Fruit fly (Drosophila melanogaster) whole organism, embryonic: ENCODE measurements around the gene CG9107.
A peak's percentile ranks its signal among the peaks of the same experiment; 100 is the strongest.

ENCODE experiments used
- Asciz ChIP-seq: fragments of 200-800 bp; sonication (Bioruptor generic); optimal IDR thresholded peaks from 2 replicates; lab custom pipeline; 2017; ENCODE audit warnings: missing biosample characterization, mild to moderate bottlenecking, missing genetic modification characterization, missing genetic modification reagents
- BtbVII ChIP-seq: fragments of 200-800 bp; sonication (Bioruptor generic); optimal IDR thresholded peaks from 3 replicates; lab custom pipeline; 2017; ENCODE audit warnings: missing biosample characterization, mild to moderate bottlenecking, missing genetic modification characterization
- CG11085 ChIP-seq: fragments of 200-800 bp; sonication (Bioruptor generic); IDR thresholded peaks from 2 replicates; pipeline ENCODE4 v1.3.6; 2022; ENCODE audit warnings: missing biosample characterization, missing genetic modification characterization
- CG11696 ChIP-seq: fragments of 200-800 bp; sonication (Bioruptor generic); IDR thresholded peaks from 2 replicates; pipeline ENCODE4 v1.3.6; 2022; ENCODE audit warnings: missing biosample characterization, missing genetic modification characterization
- CG12744 ChIP-seq: fragments of 200-800 bp; sonication (Bioruptor generic); optimal IDR thresholded peaks from 2 replicates; lab custom pipeline; 2016; ENCODE audit warnings: missing biosample characterization, missing genetic modification characterization
- CG1529 ChIP-seq: fragments of 200-800 bp; sonication (Bioruptor generic); optimal IDR thresholded peaks from 3 replicates; lab custom pipeline; 2018; ENCODE audit warnings: missing biosample characterization, missing genetic modification characterization
- CG15601 ChIP-seq: fragments of 200-800 bp; sonication (Bioruptor generic); optimal IDR thresholded peaks from 3 replicates; lab custom pipeline; 2019; ENCODE audit warnings: missing biosample characterization, mild to moderate bottlenecking, missing genetic modification characterization, moderate library complexity
- CG16813 ChIP-seq: fragments of 200-800 bp; sonication (Bioruptor generic); IDR thresholded peaks from 3 replicates; pipeline ENCODE4 v1.3.6; 2022; ENCODE audit warnings: missing biosample characterization, missing genetic modification characterization; ENCODE audit not compliant: partially characterized antibody
- CG17359 ChIP-seq: fragments of 200-800 bp; sonication (Bioruptor generic); optimal IDR thresholded peaks from 3 replicates; lab custom pipeline; 2018; ENCODE audit warnings: missing biosample characterization, mild to moderate bottlenecking, missing genetic modification characterization, moderate library complexity
- CG17612 ChIP-seq: fragments of 200-800 bp; sonication (Bioruptor generic); IDR thresholded peaks from 2 replicates; pipeline ENCODE4 v1.3.6; 2022; ENCODE audit warnings: missing biosample characterization, missing genetic modification characterization
- CG33213 ChIP-seq: fragments of 200-800 bp; sonication (Bioruptor generic); optimal IDR thresholded peaks from 3 replicates; lab custom pipeline; 2016; ENCODE audit warnings: missing biosample characterization, missing genetic modification characterization
- CG4328 ChIP-seq: fragments of 200-800 bp; sonication (Bioruptor generic); optimal IDR thresholded peaks from 3 replicates; lab custom pipeline; 2017; ENCODE audit warnings: missing biosample characterization, missing genetic modification reagents, missing genetic modification characterization
- CG4424 ChIP-seq: fragments of 200-800 bp; sonication (Bioruptor generic); optimal IDR thresholded peaks from 3 replicates; lab custom pipeline; 2016; ENCODE audit warnings: missing biosample characterization, missing genetic modification characterization
- CG6791 ChIP-seq: fragments of 200-800 bp; sonication (Bioruptor generic); IDR thresholded peaks from 3 replicates; pipeline ENCODE4 v1.3.6; 2022; ENCODE audit warnings: missing biosample characterization, missing genetic modification characterization; ENCODE audit not compliant: partially characterized antibody
- CG7786 ChIP-seq: fragments of 200-800 bp; sonication (Bioruptor generic); optimal IDR thresholded peaks from 2 replicates; lab custom pipeline; 2016; ENCODE audit warnings: missing biosample characterization, missing genetic modification characterization
- CG8089 ChIP-seq: fragments of 200-800 bp; sonication (Bioruptor generic); optimal IDR thresholded peaks from 3 replicates; lab custom pipeline; 2016; ENCODE audit warnings: missing biosample characterization, missing genetic modification characterization
- CG8388 ChIP-seq: fragments of 200-800 bp; sonication (Bioruptor generic); optimal IDR thresholded peaks from 2 replicates; lab custom pipeline; 2019; ENCODE audit warnings: missing biosample characterization, mild to moderate bottlenecking, missing genetic modification characterization, moderate library complexity
- CHES-1-like ChIP-seq: fragments of 200-800 bp; sonication (Bioruptor generic); optimal IDR thresholded peaks from 2 replicates; lab custom pipeline; 2016; ENCODE audit warnings: missing biosample characterization, missing genetic modification characterization
- Camta ChIP-seq: fragments of 200-800 bp; sonication (Bioruptor generic); optimal IDR thresholded peaks from 2 replicates; lab custom pipeline; 2016; ENCODE audit warnings: missing biosample characterization, missing genetic modification characterization
- Dip3 ChIP-seq: fragments of 200-800 bp; sonication (Bioruptor generic); optimal IDR thresholded peaks from 3 replicates; lab custom pipeline; 2016; ENCODE audit warnings: missing biosample characterization, missing genetic modification characterization
- Doc3 ChIP-seq: fragments of 200-800 bp; sonication (Bioruptor generic); IDR thresholded peaks from 3 replicates; pipeline ENCODE4 v1.3.6; 2022; ENCODE audit warnings: missing biosample characterization, missing genetic modification characterization; ENCODE audit not compliant: partially characterized antibody
- ERR ChIP-seq: fragments of 200-800 bp; sonication (Bioruptor generic); optimal IDR thresholded peaks from 2 replicates; lab custom pipeline; 2016; ENCODE audit warnings: missing biosample characterization, missing genetic modification characterization
- Gsc ChIP-seq: fragments of 200-800 bp; sonication (Bioruptor generic); IDR thresholded peaks from 2 replicates; pipeline ENCODE4 v1.3.6; 2022; ENCODE audit warnings: missing biosample characterization, missing genetic modification characterization
- Hey ChIP-seq: fragments of 200-800 bp; sonication (Bioruptor generic); optimal IDR thresholded peaks from 3 replicates; lab custom pipeline; 2018; ENCODE audit warnings: missing biosample characterization, mild to moderate bottlenecking, missing genetic modification characterization
- Hr3 ChIP-seq: fragments of 200-800 bp; sonication (Bioruptor generic); optimal IDR thresholded peaks from 3 replicates; lab custom pipeline; 2016; ENCODE audit warnings: missing biosample characterization, missing genetic modification characterization
- Nf-YB ChIP-seq: fragments of 200-800 bp; sonication (Bioruptor generic); optimal IDR thresholded peaks from 3 replicates; lab custom pipeline; 2019; ENCODE audit warnings: missing biosample characterization, mild to moderate bottlenecking, missing genetic modification characterization, moderate library complexity
- Optix ChIP-seq: fragments of 200-800 bp; sonication (Bioruptor generic); IDR thresholded peaks from 3 replicates; pipeline ENCODE4 v1.3.6; 2022; ENCODE audit warnings: missing biosample characterization, missing genetic modification characterization
- PHDP ChIP-seq: fragments of 200-800 bp; sonication (Bioruptor generic); optimal IDR thresholded peaks from 3 replicates; lab custom pipeline; 2018; ENCODE audit warnings: missing biosample characterization, mild to moderate bottlenecking, missing genetic modification characterization, moderate library complexity
- Rfx ChIP-seq: fragments of 200-800 bp; sonication (Bioruptor generic); IDR thresholded peaks from 2 replicates; pipeline ENCODE4 v1.3.6; 2022; ENCODE audit warnings: missing biosample characterization, missing genetic modification characterization
- Sry-β ChIP-seq: fragments of 200-800 bp; sonication (Bioruptor generic); optimal IDR thresholded peaks from 2 replicates; lab custom pipeline; 2018; ENCODE audit warnings: missing biosample characterization, mild to moderate bottlenecking, missing genetic modification characterization, moderate library complexity
- bbx ChIP-seq: fragments of 200-800 bp; sonication (Bioruptor generic); IDR thresholded peaks from 2 replicates; pipeline ENCODE4 v1.3.6; 2022; ENCODE audit warnings: missing biosample characterization, missing genetic modification characterization; ENCODE audit not compliant: partially characterized antibody
- dati ChIP-seq: fragments of 200-800 bp; sonication (Bioruptor generic); IDR thresholded peaks from 2 replicates; pipeline ENCODE4 v1.3.6; 2022; ENCODE audit warnings: missing biosample characterization, missing genetic modification characterization
- ems ChIP-seq: fragments of 200-800 bp; sonication (Bioruptor generic); optimal IDR thresholded peaks from 3 replicates; lab custom pipeline; 2016; ENCODE audit warnings: missing biosample characterization, missing genetic modification characterization
- fd96Cb ChIP-seq: fragments of 200-800 bp; sonication (Bioruptor generic); optimal IDR thresholded peaks from 2 replicates; lab custom pipeline; 2018; ENCODE audit warnings: missing biosample characterization, mild to moderate bottlenecking, missing genetic modification characterization, moderate library complexity
- gem ChIP-seq: fragments of 200-800 bp; sonication (Bioruptor generic); optimal IDR thresholded peaks from 2 replicates; lab custom pipeline; 2019; ENCODE audit warnings: missing biosample characterization, mild to moderate bottlenecking, missing genetic modification characterization, moderate library complexity
- hth ChIP-seq: fragments of >200 bp; optimal IDR thresholded peaks from 2 replicates; lab custom pipeline; 2017; ENCODE audit warnings: inconsistent platforms
- jumu ChIP-seq: fragments of 200-800 bp; sonication (Bioruptor generic); optimal IDR thresholded peaks from 3 replicates; lab custom pipeline; 2016; ENCODE audit warnings: missing biosample characterization, missing genetic modification characterization
- klu ChIP-seq: fragments of 200-800 bp; sonication (Bioruptor generic); IDR thresholded peaks from 2 replicates; pipeline ENCODE4 v1.3.6; 2022; ENCODE audit warnings: missing biosample characterization, missing genetic modification characterization
- kni ChIP-seq: fragments of 200-800 bp; sonication (Bioruptor generic); optimal IDR thresholded peaks from 3 replicates; lab custom pipeline; 2017; ENCODE audit warnings: mild to moderate bottlenecking, missing biosample characterization, missing genetic modification reagents, missing genetic modification characterization
- odd ChIP-seq: fragments of 200-800 bp; sonication (Bioruptor generic); optimal IDR thresholded peaks from 2 replicates; lab custom pipeline; 2017; ENCODE audit warnings: missing biosample characterization, mild to moderate bottlenecking, missing genetic modification characterization
- row ChIP-seq: fragments of 200-800 bp; sonication (Bioruptor generic); IDR thresholded peaks from 3 replicates; pipeline ENCODE4 v1.3.6; 2022; ENCODE audit warnings: missing biosample characterization, missing genetic modification characterization
- sc ChIP-seq, 3 experiments: fragments of >200 bp in 2 of 3; fragments of 200-800 bp in 1 of 3; sonication (Bioruptor generic) in 1 of 3; optimal IDR thresholded peaks; 2 replicates in 2 of 3; 3 replicates in 1 of 3; lab custom pipeline; 2017; ENCODE audit warnings: mild to moderate bottlenecking in 1 of 3, missing biosample characterization in 1 of 3, missing genetic modification characterization in 1 of 3, missing genetic modification reagents in 1 of 3
- sd ChIP-seq: fragments of 200-800 bp; sonication (Bioruptor generic); optimal IDR thresholded peaks from 3 replicates; lab custom pipeline; 2018; ENCODE audit warnings: missing biosample characterization, mild to moderate bottlenecking, missing genetic modification characterization, moderate library complexity
- sqz ChIP-seq: fragments of 200-800 bp; sonication (Bioruptor generic); optimal IDR thresholded peaks from 3 replicates; lab custom pipeline; 2018; ENCODE audit warnings: missing biosample characterization, mild to moderate bottlenecking, missing genetic modification characterization
- stwl ChIP-seq: fragments of 200-800 bp; sonication (Bioruptor generic); optimal IDR thresholded peaks from 3 replicates; lab custom pipeline; 2018; ENCODE audit warnings: missing biosample characterization, mild to moderate bottlenecking, missing genetic modification characterization, moderate library complexity
- tap ChIP-seq: fragments of 200-800 bp; optimal IDR thresholded peaks from 3 replicates; lab custom pipeline; 2019; ENCODE audit warnings: missing biosample characterization, mild to moderate bottlenecking, missing genetic modification characterization, moderate library complexity
- trem ChIP-seq: fragments of 200-800 bp; optimal IDR thresholded peaks from 3 replicates; lab custom pipeline; 2019; ENCODE audit warnings: missing biosample characterization, mild to moderate bottlenecking, missing genetic modification characterization, moderate library complexity
- unc-4 ChIP-seq: fragments of 200-800 bp; sonication (Bioruptor generic); IDR thresholded peaks from 2 replicates; pipeline ENCODE4 v1.3.6; 2022; ENCODE audit warnings: missing biosample characterization, missing genetic modification characterization; ENCODE audit not compliant: partially characterized antibody

CG9107 gene

DNA sequence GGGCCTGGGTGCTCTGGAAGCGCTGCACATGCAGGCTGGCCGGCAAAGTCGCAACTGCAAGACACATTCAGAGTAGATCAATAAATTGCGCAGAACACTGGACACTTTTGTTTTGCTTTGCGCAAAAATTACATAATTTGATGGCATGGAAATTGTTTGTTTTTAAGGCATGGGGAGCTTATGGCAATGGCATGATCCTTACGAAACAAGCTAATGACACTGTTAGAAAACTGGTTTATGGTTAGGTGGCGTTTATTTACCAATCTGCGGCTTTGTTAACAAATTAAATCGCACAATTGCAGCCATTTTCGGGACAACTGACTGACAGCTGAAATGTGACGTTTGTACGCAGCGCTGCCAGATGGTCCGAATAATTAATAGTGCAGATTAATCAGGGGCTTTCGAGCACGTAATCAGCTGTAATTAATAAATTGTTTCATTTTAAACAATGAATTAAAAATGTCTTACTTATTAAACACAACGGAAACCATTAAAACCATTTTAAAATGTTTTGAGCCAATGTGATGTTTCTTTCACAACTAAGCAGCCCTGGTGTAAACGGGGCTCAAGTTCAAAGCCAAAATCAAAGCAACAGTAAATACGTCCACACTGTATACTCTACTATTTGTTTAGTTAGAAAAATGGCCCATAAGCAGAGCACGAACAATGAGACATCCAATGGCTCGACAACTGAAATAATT lies 38.2 kb upstream of the CG9107 start, which contains the start of the genes ND-51 and CG13994 (continued):
- TF ChIP-seq Rfx (GFP tag; lab: Robert Waterston, UW) (peak; percentile 88), hth (lab: Kevin White, UChicago) (no peak), Gsc (GFP tag; lab: Robert Waterston, UW) (peak; percentile 25; the same call in 1 of the 2 replicates), fd96Cb (tag; lab: Kevin White, UChicago) (peak; percentile 79), CG1529 (peak; percentile 48), CG12744 (GFP tag; lab: Kevin White, UChicago) (peak; percentile 76), Optix (peak; percentile 64; the same call in 2 of the 3 replicates), dati (GFP tag; lab: Robert Waterston, UW) (0 out of 2 replicates have a peak, but pooled peaks have one; percentile 42), trem (tag; lab: Kevin White, UChicago) (peak; percentile 92), bbx (GFP tag; lab: Robert Waterston, UW) (0 out of 2 replicates have a peak, but pooled peaks have one; percentile 9), Doc3 (GFP tag; lab: Robert Waterston, UW) (no peak), gem (peak; percentile 85), row (GFP tag; lab: Robert Waterston, UW) (peak; percentile 95), CHES-1-like (peak; percentile 79), Dip3 (GFP tag; lab: Kevin White, UChicago) (peak; percentile 88), CG6791 (GFP tag; lab: Robert Waterston, UW) (no peak), CG15601 (tag; lab: Kevin White, UChicago) (peak; percentile 83), CG11696 (0 out of 2 replicates have a peak, but pooled peaks have one; percentile 16), CG8388 (GFP tag; lab: Kevin White, UChicago) (peak; percentile 80), PHDP (tag; lab: Kevin White, UChicago) (peak; percentile 73), kni (GFP tag; lab: Kevin White, UChicago) (peak; percentile 75), Hey (tag; lab: Kevin White, UChicago) (peak; percentile 49), Nf-YB (GFP tag; lab: Kevin White, UChicago) (peak; percentile 53), stwl (tag; lab: Kevin White, UChicago) (peak; percentile 94), unc-4 (GFP tag; lab: Robert Waterston, UW) (peak; percentile 53), CG11085 (GFP tag; lab: Robert Waterston, UW) (peak; percentile 82), jumu (GFP tag; lab: Kevin White, UChicago) (peak; percentile 86), Hr3 (peak; percentile 78), sd (no peak), odd (GFP tag; lab: Kevin White, UChicago) (no peak), Camta (GFP tag; lab: Kevin White, UChicago) (peak; percentile 88), Asciz (GFP tag; lab: Kevin White, UChicago) (peak; percentile 55), tap (tag; lab: Kevin White, UChicago) (no peak), CG4424 (GFP tag; lab: Kevin White, UChicago) (peak; percentile 71), CG8089 (GFP tag; lab: Kevin White, UChicago) (peak; percentile 73), sc (optimal IDR thresholded peaks at IDR 0.05; lab: Kevin White, UChicago) (no peak), sc (GFP tag; optimal IDR thresholded peaks at IDR 0.05; lab: Kevin White, UChicago) (peak; percentile 1), sqz (GFP tag; lab: Kevin White, UChicago) (no peak), CG16813 (GFP tag; lab: Robert Waterston, UW) (no peak), ERR (peak; percentile 83), CG33213 (GFP tag; lab: Kevin White, UChicago) (peak; percentile 77), ems (peak; percentile 86), CG17359 (peak; percentile 82), CG17612 (0 out of 2 replicates have a peak, but pooled peaks have one; percentile 33), CG7786 (peak; percentile 73), CG4328 (peak; percentile 78), klu (peak; percentile 71), Sry-β (GFP tag; lab: Kevin White, UChicago) (peak; percentile 14), BtbVII (GFP tag; lab: Kevin White, UChicago) (peak; percentile 55)
